Worm (Caenorhabditis elegans) whole organism, young adult: ENCODE measurements around the gene F12F6.1.
A peak's percentile ranks its signal among the peaks of the same experiment; 100 is the strongest.

Experiments used
- B0261.1 ChIP-seq: sonication (generic microtip); optimal IDR thresholded peaks from 2 replicates; lab custom pipeline; 2016; ENCODE audit warnings: mild to moderate bottlenecking, missing genetic modification characterization, moderate library complexity, missing compliant biosample characterization
- B0336.3 ChIP-seq: fragments of 200-800 bp; sonication (Bioruptor generic); IDR thresholded peaks from 2 replicates; pipeline ENCODE4 v1.3.6; 2022; ENCODE audit warnings: missing genetic modification characterization, missing compliant biosample characterization
- D2030.7 ChIP-seq: fragments of 200-800 bp; sonication (Bioruptor generic); IDR thresholded peaks from 2 replicates; pipeline ENCODE4 v1.3.6; 2022; ENCODE audit warnings: missing genetic modification reagents, missing genetic modification characterization, missing compliant biosample characterization
- F22D6.2 ChIP-seq: sonication (generic microtip); optimal IDR thresholded peaks from 2 replicates; lab custom pipeline; 2016; ENCODE audit warnings: mild to moderate bottlenecking, missing genetic modification characterization, missing compliant biosample characterization
- F33H1.4 ChIP-seq: fragments of 200-800 bp; sonication (Bioruptor generic); IDR thresholded peaks from 2 replicates; pipeline ENCODE4 v1.3.6; 2022; ENCODE audit warnings: missing genetic modification reagents, missing genetic modification characterization, missing compliant biosample characterization
- F49E8.2 ChIP-seq: sonication (generic microtip); optimal IDR thresholded peaks from 3 replicates; lab custom pipeline; 2017; ENCODE audit warnings: missing genetic modification characterization, mild to moderate bottlenecking, missing compliant biosample characterization, antibody characterized with exemption, moderate library complexity; ENCODE audit not compliant: insufficient read depth
- K11D2.4 ChIP-seq: fragments of 200-800 bp; sonication (Bioruptor generic); IDR thresholded peaks from 2 replicates; pipeline ENCODE4 v1.3.6; 2022; ENCODE audit warnings: missing genetic modification reagents, missing genetic modification characterization, missing compliant biosample characterization
- K12H6.12 ChIP-seq: fragments of 200-800 bp; sonication (Bioruptor generic); optimal IDR thresholded peaks from 2 replicates; lab custom pipeline; 2018; ENCODE audit warnings: mild to moderate bottlenecking, missing genetic modification characterization, missing compliant biosample characterization
- T26A5.8 ChIP-seq: sonication (generic microtip); optimal IDR thresholded peaks from 2 replicates; lab custom pipeline; 2016; ENCODE audit warnings: missing genetic modification characterization, missing compliant biosample characterization
- Y53G8AR.9 ChIP-seq: fragments of 200-800 bp; sonication (Bioruptor generic); conservative IDR thresholded peaks from 2 replicates; pipeline ENCODE4 v1.3.6; 2022; ENCODE audit warnings: missing genetic modification reagents, missing genetic modification characterization, missing compliant biosample characterization
- Y67H2A.10 ChIP-seq: fragments of 200-800 bp; sonication (Bioruptor generic); conservative IDR thresholded peaks from 2 replicates; pipeline ENCODE4 v1.3.6; 2022; ENCODE audit warnings: missing genetic modification reagents, missing genetic modification characterization, missing compliant biosample characterization
- ZK185.1 ChIP-seq: sonication (generic microtip); optimal IDR thresholded peaks from 2 replicates; lab custom pipeline; 2016; ENCODE audit warnings: mild to moderate bottlenecking, missing genetic modification characterization, missing compliant biosample characterization; ENCODE audit not compliant: poor library complexity, severe bottlenecking
- atf-7 ChIP-seq: sonication (generic microtip); optimal IDR thresholded peaks from 2 replicates; lab custom pipeline; 2017; ENCODE audit warnings: mild to moderate bottlenecking, missing genetic modification characterization, missing compliant biosample characterization
- athp-1 ChIP-seq: sonication (generic microtip); optimal IDR thresholded peaks from 2 replicates; lab custom pipeline; 2017; ENCODE audit warnings: mild to moderate bottlenecking, missing genetic modification characterization, missing compliant biosample characterization
- attf-5 ChIP-seq: fragments of 200-800 bp; sonication (Bioruptor generic); optimal IDR thresholded peaks from 2 replicates; lab custom pipeline; 2018; ENCODE audit warnings: mild to moderate bottlenecking, missing genetic modification characterization, missing compliant biosample characterization
- attf-6 ChIP-seq: fragments of 200-800 bp; sonication (Bioruptor generic); IDR thresholded peaks from 2 replicates; pipeline ENCODE4 v1.3.6; 2022; ENCODE audit warnings: missing genetic modification reagents, missing genetic modification characterization, missing compliant biosample characterization
- bed-1 ChIP-seq: fragments of 200-800 bp; sonication (Bioruptor generic); IDR thresholded peaks from 2 replicates; pipeline ENCODE4 v1.3.6; 2022; ENCODE audit warnings: missing genetic modification reagents, missing genetic modification characterization, missing compliant biosample characterization
- ccch-3 ChIP-seq: fragments of 200-800 bp; sonication (Bioruptor generic); optimal IDR thresholded peaks from 2 replicates; lab custom pipeline; 2018; ENCODE audit warnings: mild to moderate bottlenecking, missing genetic modification characterization, missing compliant biosample characterization
- cebp-1 ChIP-seq, 2 experiments: fragments of 200-800 bp in 1 of 2; sonication (Bioruptor generic) in 1 of 2; sonication (generic microtip) in 1 of 2; IDR thresholded peaks in 1 of 2; optimal IDR thresholded peaks in 1 of 2; 2 replicates each; pipeline versions ENCODE4 v1.3.6 to Lab custom; 2017 to 2022; ENCODE audit warnings: missing compliant biosample characterization in 2 of 2, missing genetic modification characterization in 2 of 2, mild to moderate bottlenecking in 1 of 2, missing genetic modification reagents in 1 of 2, moderate library complexity in 1 of 2
- ceh-100 ChIP-seq: fragments of 200-800 bp; sonication (Bioruptor generic); IDR thresholded peaks from 2 replicates; pipeline ENCODE4 v1.3.6; 2022; ENCODE audit warnings: missing genetic modification reagents, missing genetic modification characterization, missing compliant biosample characterization
- ceh-27 ChIP-seq: fragments of 200-800 bp; sonication (Bioruptor generic); optimal IDR thresholded peaks from 2 replicates; lab custom pipeline; 2018; ENCODE audit warnings: mild to moderate bottlenecking, missing genetic modification characterization, moderate library complexity, missing compliant biosample characterization
- ceh-79 ChIP-seq: sonication (generic microtip); optimal IDR thresholded peaks from 2 replicates; lab custom pipeline; 2017; ENCODE audit warnings: mild to moderate bottlenecking, missing genetic modification characterization, missing compliant biosample characterization
- ceh-91 ChIP-seq: fragments of 200-800 bp; sonication (Bioruptor generic); IDR thresholded peaks from 2 replicates; pipeline ENCODE4 v1.3.6; 2022; ENCODE audit warnings: missing genetic modification reagents, missing genetic modification characterization, missing compliant biosample characterization
- dox-1 ChIP-seq: fragments of 200-800 bp; sonication (Bioruptor generic); IDR thresholded peaks from 2 replicates; pipeline ENCODE4 v1.3.6; 2022; ENCODE audit warnings: missing genetic modification reagents, missing genetic modification characterization, missing compliant biosample characterization
- dpl-1 ChIP-seq: fragments of 150-350 bp; optimal IDR thresholded peaks from 2 replicates; lab custom pipeline; 2014; ENCODE audit warnings: missing biosample characterization, missing genetic modification reagents, missing genetic modification characterization
- egl-44 ChIP-seq: fragments of 200-800 bp; sonication (Bioruptor generic); IDR thresholded peaks from 2 replicates; pipeline ENCODE4 v1.3.6; 2022; ENCODE audit warnings: missing genetic modification reagents, missing genetic modification characterization, missing compliant biosample characterization
- egrh-3 ChIP-seq: fragments of 200-800 bp; sonication (Bioruptor generic); IDR thresholded peaks from 2 replicates; pipeline ENCODE4 v1.3.6; 2022; ENCODE audit warnings: missing genetic modification reagents, missing genetic modification characterization, missing compliant biosample characterization
- him-1 ChIP-seq: sonication (generic microtip); optimal IDR thresholded peaks from 2 replicates; lab custom pipeline; 2016; ENCODE audit warnings: missing genotype, missing genetic modification reagents, missing genetic modification characterization, missing compliant biosample characterization
- hrde-1 ChIP-seq: sonication (generic microtip); optimal IDR thresholded peaks from 2 replicates; lab custom pipeline; 2016; ENCODE audit warnings: missing genetic modification characterization, mild to moderate bottlenecking, missing compliant biosample characterization, moderate library complexity, missing genotype, missing genetic modification reagents, borderline replicate concordance
- hsf-1 ChIP-seq: fragments of 200-800 bp; sonication (Bioruptor generic); IDR thresholded peaks from 2 replicates; pipeline ENCODE4 v1.3.6; 2022; ENCODE audit warnings: missing genetic modification reagents, missing genetic modification characterization, missing compliant biosample characterization
- lsl-1 ChIP-seq: fragments of 200-800 bp; sonication (Bioruptor generic); optimal IDR thresholded peaks from 2 replicates; lab custom pipeline; 2018; ENCODE audit warnings: mild to moderate bottlenecking, missing genetic modification characterization, moderate library complexity, missing compliant biosample characterization
- madf-3 ChIP-seq: fragments of 200-800 bp; sonication (Bioruptor generic); IDR thresholded peaks from 2 replicates; pipeline ENCODE4 v1.3.6; 2022; ENCODE audit warnings: missing genetic modification reagents, missing genetic modification characterization, missing compliant biosample characterization
- mcd-1 ChIP-seq: fragments of 200-800 bp; sonication (Bioruptor generic); IDR thresholded peaks from 2 replicates; pipeline ENCODE4 v1.3.6; 2022; ENCODE audit warnings: missing genetic modification reagents, missing genetic modification characterization, missing compliant biosample characterization
- mel-28 ChIP-seq: sonication (generic microtip); optimal IDR thresholded peaks from 2 replicates; lab custom pipeline; 2016; ENCODE audit warnings: borderline replicate concordance, mild to moderate bottlenecking, missing genetic modification characterization, missing compliant biosample characterization
- nhr-27 ChIP-seq: fragments of 200-800 bp; sonication (Bioruptor generic); optimal IDR thresholded peaks from 2 replicates; lab custom pipeline; 2018; ENCODE audit warnings: mild to moderate bottlenecking, missing genetic modification characterization, moderate library complexity, missing compliant biosample characterization
- nhr-80 ChIP-seq: sonication (generic microtip); optimal IDR thresholded peaks from 2 replicates; lab custom pipeline; 2016; ENCODE audit warnings: missing genetic modification characterization, missing compliant biosample characterization
- pbrm-1 ChIP-seq: fragments of 200-800 bp; sonication (Bioruptor generic); IDR thresholded peaks from 2 replicates; pipeline ENCODE4 v1.3.6; 2022; ENCODE audit warnings: missing genetic modification reagents, missing genetic modification characterization, missing compliant biosample characterization
- snpc-1.1 ChIP-seq: sonication (generic microtip); optimal IDR thresholded peaks from 2 replicates; lab custom pipeline; 2017; ENCODE audit warnings: missing genetic modification characterization, mild to moderate bottlenecking, missing compliant biosample characterization, antibody characterized with exemption, moderate library complexity, missing genotype, missing genetic modification reagents; ENCODE audit not compliant: insufficient read depth
- somi-1 ChIP-seq: fragments of 200-800 bp; sonication (Bioruptor generic); optimal IDR thresholded peaks from 2 replicates; lab custom pipeline; 2018; ENCODE audit warnings: mild to moderate bottlenecking, missing genetic modification characterization, missing compliant biosample characterization
- sptf-2 ChIP-seq: fragments of 200-800 bp; sonication (Bioruptor generic); optimal IDR thresholded peaks from 2 replicates; lab custom pipeline; 2018; ENCODE audit warnings: mild to moderate bottlenecking, missing genetic modification characterization, missing compliant biosample characterization
- tbp1 ChIP-seq: fragments of 200-800 bp; sonication (Bioruptor generic); optimal IDR thresholded peaks from 2 replicates; lab custom pipeline; 2018; ENCODE audit warnings: mild to moderate bottlenecking, missing genetic modification characterization, missing compliant biosample characterization
- xnd-1 ChIP-seq: sonication (generic microtip); optimal IDR thresholded peaks from 2 replicates; lab custom pipeline; 2016; ENCODE audit warnings: missing genotype, missing genetic modification reagents, missing genetic modification characterization, missing compliant biosample characterization
- zfh-2 ChIP-seq: fragments of 200-800 bp; sonication (Bioruptor generic); conservative IDR thresholded peaks from 2 replicates; pipeline ENCODE4 v1.3.6; 2022; ENCODE audit warnings: missing genetic modification reagents, missing genetic modification characterization, missing compliant biosample characterization
- ztf-3 ChIP-seq: fragments of 200-800 bp; sonication (Bioruptor generic); optimal IDR thresholded peaks from 2 replicates; lab custom pipeline; 2018; ENCODE audit warnings: mild to moderate bottlenecking, missing genetic modification characterization, missing compliant biosample characterization
- ztf-6 ChIP-seq: fragments of 200-800 bp; sonication (Bioruptor generic); IDR thresholded peaks from 2 replicates; pipeline ENCODE4 v1.3.6; 2022; ENCODE audit warnings: missing genetic modification reagents, missing genetic modification characterization, missing compliant biosample characterization

The F12F6.1 gene

DNA sequence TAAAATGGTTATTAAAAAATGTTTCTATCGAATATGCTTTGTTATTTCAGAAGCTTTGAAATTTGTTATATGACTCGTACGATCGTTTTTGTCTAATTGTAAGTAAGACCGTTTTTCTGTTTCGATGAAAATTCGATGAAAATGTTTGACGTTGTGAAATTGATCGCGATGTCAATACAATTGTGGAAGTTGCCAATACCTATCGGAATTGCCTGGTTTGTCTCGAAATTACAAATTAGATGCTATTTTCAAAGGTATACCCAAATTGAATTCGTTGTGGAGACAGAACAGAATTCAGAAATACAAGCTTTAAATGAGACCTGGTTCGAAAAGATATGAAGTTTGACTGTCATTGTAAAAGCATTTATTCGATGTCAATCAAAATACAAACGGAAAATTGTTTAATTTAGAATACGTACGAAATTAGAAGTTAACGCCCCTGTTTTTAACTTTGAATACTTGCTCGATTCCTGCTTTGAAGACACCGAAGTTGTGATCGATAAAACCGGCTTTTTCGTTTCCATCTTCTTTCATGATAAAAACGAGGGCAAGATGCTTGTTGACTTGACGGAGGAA lies 19.6 kb downstream of the F12F6.1 start (continued):
- no peak for TF ChIP-seq cebp-1 (GFP tag; IDR thresholded peaks at IDR 0.05; lab: Robert Waterston, UW)
- TF ChIP-seq cebp-1 (tag; optimal IDR thresholded peaks at IDR 0.05; lab: Kevin White, UChicago): no peak
- no peak for TF ChIP-seq ccch-3
- TF ChIP-seq sptf-2: no peak
- TF ChIP-seq F22D6.2 (tag; lab: Kevin White, UChicago): no peak
- no peak for TF ChIP-seq ceh-79 (tag; lab: Kevin White, UChicago)
- TF ChIP-seq attf-6 (GFP tag; lab: Robert Waterston, UW): peak; percentile 63; the same call in 1 of the 2 replicates
- TF ChIP-seq Y67H2A.10 (GFP tag; lab: Robert Waterston, UW): no peak
- TF ChIP-seq atf-7 (tag; lab: Kevin White, UChicago): no peak
- peak; percentile 48; the same call in 1 of the 2 replicates for TF ChIP-seq Y53G8AR.9 (GFP tag; lab: Robert Waterston, UW)
- no peak for TF ChIP-seq T26A5.8 (tag; lab: Kevin White, UChicago)
- TF ChIP-seq K12H6.12 (tag; lab: Kevin White, UChicago): no peak
- TF ChIP-seq F33H1.4: peak; percentile 37
- TF ChIP-seq snpc-1.1 (tag; lab: Kevin White, UChicago): peak; percentile 32
- no peak for TF ChIP-seq B0261.1 (tag; lab: Kevin White, UChicago)
- no peak for TF ChIP-seq nhr-80
- TF ChIP-seq hsf-1 (GFP tag; lab: Robert Waterston, UW): no peak
- TF ChIP-seq K11D2.4 (GFP tag; lab: Robert Waterston, UW): no peak
- TF ChIP-seq ztf-6: no peak
- peak; percentile 30 for TF ChIP-seq him-1 (tag; lab: Kevin White, UChicago)
- 0 out of 2 replicates have a peak, but pooled peaks have one; percentile 43 for TF ChIP-seq pbrm-1 (GFP tag; lab: Robert Waterston, UW)
- TF ChIP-seq F49E8.2 (tag; lab: Kevin White, UChicago): peak; percentile 39
- peak; percentile 68 for TF ChIP-seq hrde-1 (tag; lab: Kevin White, UChicago)
- TF ChIP-seq ceh-91 (GFP tag; lab: Robert Waterston, UW): no peak
- no peak for TF ChIP-seq somi-1 (GFP tag; lab: Kevin White, UChicago)
- no peak for TF ChIP-seq bed-1 (GFP tag; lab: Robert Waterston, UW)
- no peak for TF ChIP-seq zfh-2 (GFP tag; lab: Robert Waterston, UW)
- TF ChIP-seq B0336.3 (GFP tag; lab: Robert Waterston, UW): peak; percentile 58; the same call in 1 of the 2 replicates
- TF ChIP-seq madf-3 (GFP tag; lab: Robert Waterston, UW): 0 out of 2 replicates have a peak, but pooled peaks have one; percentile 66
- no peak for TF ChIP-seq xnd-1 (tag; lab: Kevin White, UChicago)
- no peak for TF ChIP-seq D2030.7 (GFP tag; lab: Robert Waterston, UW)

DNA sequence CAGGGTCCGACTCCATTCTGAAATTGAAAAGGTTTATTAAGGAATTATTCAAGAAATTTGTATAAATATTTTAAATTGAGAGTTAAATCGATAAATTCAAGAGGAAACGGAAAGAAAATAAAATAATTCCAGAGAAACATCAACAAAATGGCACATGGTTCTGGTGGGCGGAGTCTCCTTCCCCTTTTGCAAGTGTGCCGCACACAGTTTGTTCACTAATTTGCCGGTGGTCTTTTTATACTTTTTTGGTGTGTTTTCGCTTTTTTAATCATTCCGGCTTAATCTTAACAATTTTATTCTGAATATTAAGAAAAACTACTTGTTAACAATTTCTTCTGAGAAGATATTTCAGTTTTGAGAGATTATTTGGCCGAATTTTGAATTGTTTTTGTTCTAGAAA lies 21.2 kb downstream of the F12F6.1 start, which contains the start of the genes ragc-1 and Y24F12A.1:
Gene ragc-1 (minus strand): TSS at position 25 of the 400 bp plus-strand sequence.
Gene Y24F12A.1 (plus strand): TSS at position 346 of the 400 bp plus-strand sequence.
- TF ChIP-seq ZK185.1 (tag; lab: Kevin White, UChicago) (peak; percentile 39), somi-1 (GFP tag; lab: Kevin White, UChicago) (no peak), F33H1.4 (no peak; the same call in 1 of the 2 replicates), egrh-3 (GFP tag; lab: Robert Waterston, UW) (no peak), ceh-27 (GFP tag; lab: Kevin White, UChicago) (no peak), mcd-1 (GFP tag; lab: Robert Waterston, UW) (0 out of 2 replicates have a peak, but pooled peaks have one; percentile 19), nhr-27 (tag; lab: Kevin White, UChicago) (no peak), egl-44 (0 out of 2 replicates have a peak, but pooled peaks have one; percentile 11), mel-28 (tag; lab: Kevin White, UChicago) (no peak), ceh-100 (GFP tag; lab: Robert Waterston, UW) (peak; percentile 71), nhr-80 (peak; percentile 55), dpl-1 (GFP tag; lab: Kevin White, UChicago) (peak; percentile 13), tbp1 (GFP tag; lab: Kevin White, UChicago) (peak; percentile 34), cebp-1 (GFP tag; IDR thresholded peaks at IDR 0.05; lab: Robert Waterston, UW) (no peak), cebp-1 (tag; optimal IDR thresholded peaks at IDR 0.05; lab: Kevin White, UChicago) (peak; percentile 18), athp-1 (tag; lab: Kevin White, UChicago) (no peak), attf-5 (GFP tag; lab: Kevin White, UChicago) (peak; percentile 70), lsl-1 (GFP tag; lab: Kevin White, UChicago) (peak; percentile 5), ztf-3 (GFP tag; lab: Kevin White, UChicago) (no peak), ccch-3 (no peak), dox-1 (GFP tag; lab: Robert Waterston, UW) (0 out of 2 replicates have a peak, but pooled peaks have one; percentile 7)
